Worm (Caenorhabditis elegans): ENCODE data around the gene F23B12.7.

DNA sequence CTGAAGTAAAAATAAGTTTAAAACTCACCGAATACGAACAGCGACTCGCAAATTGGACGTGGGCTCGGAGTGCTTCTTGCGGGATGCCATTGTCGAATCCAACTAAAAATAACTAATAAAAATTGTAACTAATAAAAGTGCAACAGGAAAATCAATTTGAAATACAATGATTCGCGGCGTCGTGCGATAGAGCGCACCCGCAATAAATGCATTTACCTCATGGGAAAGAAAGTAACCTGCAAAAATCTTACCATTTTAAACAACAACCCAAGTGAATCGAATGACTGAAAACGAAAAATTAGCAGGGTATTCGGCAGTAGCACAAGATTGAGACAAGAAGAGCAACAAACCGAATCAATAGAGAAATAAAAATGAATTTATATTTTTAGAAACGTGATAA is 7.1 kb downstream of the F23B12.7 start, which contains the start of gene bmk-1:
- TF ChIP-seq egrh-3 (GFP tag; IDR thresholded peaks at IDR 0.05) (no peak), Y53F4B.3 (GFP tag; IDR thresholded peaks at IDR 0.05) (no peak), Y67H2A.10 (GFP tag; conservative IDR thresholded peaks at IDR 0.05) (no peak), gei-17 (GFP tag; optimal IDR thresholded peaks at IDR 0.05) (no peak), lsl-1 (GFP tag; optimal IDR thresholded peaks at IDR 0.05) (no peak), sea-2 (GFP tag; IDR thresholded peaks at IDR 0.05) (no peak), madf-3 (GFP tag; IDR thresholded peaks at IDR 0.05) (no peak), B0336.3 (GFP tag; IDR thresholded peaks at IDR 0.05) (no peak), nfya-2 (GFP tag; IDR thresholded peaks at IDR 0.05) (no peak), snpc-4 (GFP tag; optimal IDR thresholded peaks at IDR 0.05) (no peak), snpc-4 (tag; optimal IDR thresholded peaks at IDR 0.05) (no peak), lin-40 (tag; optimal IDR thresholded peaks at IDR 0.05) (no peak)

Data from whole organism, young adult.